Worm (Caenorhabditis elegans): ENCODE data around the gene srh-5.

srh-5 gene

DNA sequence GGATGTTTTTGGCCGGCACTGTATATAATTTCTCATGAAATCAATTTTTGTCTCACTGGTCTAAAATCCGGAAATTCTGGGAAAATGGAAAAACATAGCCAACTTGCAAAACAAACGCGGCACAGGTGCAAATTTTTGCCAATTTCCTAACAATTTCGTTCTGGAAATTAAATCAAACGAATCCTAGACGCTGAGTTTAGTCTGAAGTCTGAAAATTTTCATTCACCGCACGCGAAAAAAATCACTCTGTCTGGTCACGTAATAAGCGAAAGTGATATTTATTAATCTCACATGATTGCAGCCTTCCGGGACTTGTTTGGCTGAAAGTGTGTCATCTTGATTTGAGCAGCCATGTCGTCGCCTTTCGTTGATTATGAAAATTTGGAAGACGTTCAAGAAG is 31.5 kb downstream of the srh-5 start, which contains the start of gene srw-103:
srw-103 (plus strand) TSS at position 301 of the 400 bp plus-strand sequence.
- TF ChIP-seq T20F7.1 (GFP tag; optimal IDR thresholded peaks at IDR 0.05) = no peak
- no peak for TF ChIP-seq nhr-77 (tag; optimal IDR thresholded peaks at IDR 0.05)
- no peak for TF ChIP-seq spr-3 (GFP tag; optimal IDR thresholded peaks at IDR 0.05)
- no peak for TF ChIP-seq zag-1 (tag; optimal IDR thresholded peaks at IDR 0.05)
- TF ChIP-seq lim-7 (GFP tag; IDR thresholded peaks at IDR 0.05) = no peak
- TF ChIP-seq aha-1 (tag) = no peak
- TF ChIP-seq egl-43 (GFP tag; IDR thresholded peaks at IDR 0.05) = no peak
- TF ChIP-seq lin-29 (GFP tag; IDR thresholded peaks at IDR 0.05) = no peak
- TF ChIP-seq F49E8.2 (tag; optimal IDR thresholded peaks at IDR 0.05; ENCODE audit: borderline replicate concordance) = no peak
- no peak for TF ChIP-seq nhr-237 (tag; optimal IDR thresholded peaks at IDR 0.05)
- TF ChIP-seq mdl-1 (tag; optimal IDR thresholded peaks at IDR 0.05) = no peak
- TF ChIP-seq tag-97 (GFP tag; IDR thresholded peaks at IDR 0.05) = no peak
- no peak for TF ChIP-seq sdz-12 (GFP tag; optimal IDR thresholded peaks at IDR 0.05)
- TF ChIP-seq madf-9 (GFP tag; conservative IDR thresholded peaks at IDR 0.05) = no peak

DNA sequence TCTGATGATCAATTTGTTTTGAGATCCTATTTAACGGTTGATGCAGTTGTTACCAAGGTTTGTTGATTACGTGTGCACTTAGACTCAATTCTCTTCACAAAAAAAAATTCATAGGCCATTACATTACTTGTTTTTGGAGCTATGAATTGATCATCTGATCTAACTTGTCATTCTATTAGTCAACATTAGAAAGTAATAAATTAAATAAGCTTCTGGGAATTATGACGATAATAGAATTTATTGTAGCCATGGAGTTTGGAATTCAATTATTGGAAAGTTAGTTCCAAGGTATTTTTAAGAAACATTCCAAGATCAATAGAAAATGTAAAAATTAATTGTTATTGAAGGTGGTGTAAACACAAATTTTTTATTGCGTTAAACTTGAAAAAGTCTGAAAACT is 32.8 kb downstream of the srh-5 start:
- no peak for TF ChIP-seq mdl-1 (tag; optimal IDR thresholded peaks at IDR 0.05)
- TF ChIP-seq unc-39 (tag; optimal IDR thresholded peaks at IDR 0.05) = no peak
- no peak for TF ChIP-seq nhr-77 (tag; optimal IDR thresholded peaks at IDR 0.05)
- TF ChIP-seq Y48G9A.11 (GFP tag; IDR thresholded peaks at IDR 0.05) = no peak
- peak; percentile 5 for TF ChIP-seq ces-1 (GFP tag; optimal IDR thresholded peaks at IDR 0.05)
- no peak for TF ChIP-seq lin-15B (tag; optimal IDR thresholded peaks at IDR 0.05)
- no peak for TF ChIP-seq egl-43 (GFP tag; IDR thresholded peaks at IDR 0.05)

DNA sequence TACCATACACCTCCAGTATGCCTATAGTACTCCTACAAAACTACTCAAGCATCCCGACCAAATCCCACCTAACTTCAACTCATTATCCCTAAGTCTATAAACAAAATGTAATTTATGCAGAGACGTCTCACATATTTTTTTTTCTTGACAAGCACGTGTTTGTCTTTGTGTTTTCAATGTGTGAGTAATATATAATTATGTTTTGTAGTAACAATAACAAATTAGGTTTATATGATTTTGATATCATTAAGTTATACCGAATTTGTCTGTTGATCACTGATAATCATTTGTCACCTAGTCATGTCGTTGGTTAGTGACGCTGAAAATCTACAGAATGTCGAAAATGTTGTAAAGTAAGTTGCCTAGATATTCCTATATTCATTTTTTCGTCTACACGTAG is 34.5 kb downstream of the srh-5 start, which contains the start of gene srw-102:
srw-102 (plus strand) TSS at position 301 of the 400 bp plus-strand sequence.
- TF ChIP-seq nhr-77 (tag; optimal IDR thresholded peaks at IDR 0.05) (no peak), nhr-10 (tag; optimal IDR thresholded peaks at IDR 0.05) (no peak), daf-16 (GFP tag; optimal IDR thresholded peaks at IDR 0.05) (no peak), daf-16 (tag; optimal IDR thresholded peaks at IDR 0.05) (no peak), mes-2 (tag; optimal IDR thresholded peaks at IDR 0.05; ENCODE audit: poor library complexity, severe bottlenecking) (no peak), madf-5 (GFP tag; IDR thresholded peaks at IDR 0.05) (no peak), ZK337.2 (GFP tag; IDR thresholded peaks at IDR 0.05) (no peak)

DNA sequence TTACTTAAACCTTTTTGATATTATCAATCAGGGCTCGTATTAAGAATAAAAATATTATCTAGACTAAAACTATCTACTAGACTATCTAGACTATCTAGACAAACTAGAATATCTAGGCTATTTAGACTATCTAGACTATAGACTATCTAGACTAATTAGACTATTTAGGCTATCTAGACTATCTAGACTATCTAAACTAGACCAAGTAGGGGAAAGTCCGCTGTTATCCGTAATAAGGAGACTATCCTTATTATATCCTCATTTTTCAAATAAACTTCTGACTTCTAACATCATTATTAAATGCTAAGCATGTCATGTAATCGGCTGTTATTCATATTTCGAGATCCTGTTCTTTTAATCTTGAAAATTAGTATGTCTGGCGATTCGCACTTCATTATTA is 36.5 kb downstream of the srh-5 start, which contains the start of gene srw-101:
srw-101 (plus strand) TSS at position 301 of the 400 bp plus-strand sequence.
- TF ChIP-seq lim-7 (GFP tag; IDR thresholded peaks at IDR 0.05) (no peak), F26F4.8 (GFP tag; conservative IDR thresholded peaks at IDR 0.05) (no peak), ceh-28 (tag; optimal IDR thresholded peaks at IDR 0.05) (no peak), nhr-76 (tag; optimal IDR thresholded peaks at IDR 0.05) (no peak), hlh-30 (tag; optimal IDR thresholded peaks at IDR 0.05; ENCODE audit: insufficient read depth) (no peak), vab-7 (GFP tag; IDR thresholded peaks at IDR 0.05) (no peak), nhr-48 (tag; optimal IDR thresholded peaks at IDR 0.05) (no peak), ztf-11 (tag; optimal IDR thresholded peaks at IDR 0.05) (no peak), nhr-6 (tag; optimal IDR thresholded peaks at IDR 0.05) (no peak), hlh-11 (tag; optimal IDR thresholded peaks at IDR 0.05) (no peak), nhr-42 (GFP tag; IDR thresholded peaks at IDR 0.05) (no peak)

DNA sequence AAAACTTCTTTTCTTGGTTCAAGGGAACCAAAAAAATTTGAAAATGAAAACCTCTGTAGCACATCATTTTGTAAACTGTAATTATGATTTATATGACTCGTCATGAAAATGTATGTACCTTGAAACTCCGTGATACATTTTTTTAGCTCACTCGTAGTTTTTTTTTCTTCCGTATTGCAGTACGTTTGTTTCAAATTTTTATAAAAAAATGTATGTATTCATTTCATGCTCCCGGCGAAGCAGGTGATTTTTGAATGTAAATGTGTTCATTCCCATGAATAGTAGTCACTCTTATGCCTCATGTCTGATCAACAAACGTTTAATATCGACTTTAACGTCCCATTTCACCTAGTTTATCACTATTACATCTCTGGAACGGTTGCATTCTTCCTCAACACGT is 39.9 kb downstream of the srh-5 start, which contains the start of gene sri-27:
sri-27 (plus strand) TSS at position 301 of the 400 bp plus-strand sequence.
- TF ChIP-seq snpc-1.2 (GFP tag; IDR thresholded peaks at IDR 0.05) = no peak

All from whole organism, L4 larva.